Worm (Caenorhabditis elegans): ENCODE measurements around the gene cest-26.

The cest-26 gene

ce11 chrX:4444843-4445242, 7.4 kb upstream of the cest-26 start (continued):
- TF ChIP-seq unc-130 (GFP tag; optimal IDR thresholded peaks at IDR 0.05), result peak; percentile 48
- no peak for TF ChIP-seq mdt-29 (GFP tag; IDR thresholded peaks at IDR 0.05)
- TF ChIP-seq dve-1 (tag; optimal IDR thresholded peaks at IDR 0.05; ENCODE audit: insufficient read depth), result no peak
- no peak for TF ChIP-seq skn-1 (tag; optimal IDR thresholded peaks at IDR 0.05)
- peak; percentile 71 for TF ChIP-seq hmg-1.1 (GFP tag; IDR thresholded peaks at IDR 0.05)
- no peak for TF ChIP-seq nhr-48 (tag; optimal IDR thresholded peaks at IDR 0.05)
- TF ChIP-seq mxl-2 (GFP tag; conservative IDR thresholded peaks at IDR 0.05), result no peak
- TF ChIP-seq dmd-8 (GFP tag; IDR thresholded peaks at IDR 0.05), result no peak
- TF ChIP-seq zfp-3 (GFP tag; conservative IDR thresholded peaks at IDR 0.05), result no peak
- TF ChIP-seq F49E8.2 (tag; optimal IDR thresholded peaks at IDR 0.05; ENCODE audit: borderline replicate concordance), result no peak
- no peak for TF ChIP-seq cey-2 (tag; optimal IDR thresholded peaks at IDR 0.05; ENCODE audit: borderline replicate concordance, insufficient read depth)
- 0 out of 2 replicates have a peak, but pooled peaks have one; percentile 14 for TF ChIP-seq lin-1 (GFP tag; IDR thresholded peaks at IDR 0.05)
- TF ChIP-seq ceh-28 (tag; optimal IDR thresholded peaks at IDR 0.05), result no peak
- TF ChIP-seq ces-1 (GFP tag; optimal IDR thresholded peaks at IDR 0.05), result no peak
- no peak for TF ChIP-seq lin-29 (GFP tag; IDR thresholded peaks at IDR 0.05)
- TF ChIP-seq dmd-6 (GFP tag; IDR thresholded peaks at IDR 0.05), result peak; percentile 54
- TF ChIP-seq nhr-25 (tag; optimal IDR thresholded peaks at IDR 0.05; ENCODE audit: borderline replicate concordance, insufficient read depth), result no peak
- TF ChIP-seq ceh-62 (tag; optimal IDR thresholded peaks at IDR 0.05), result no peak
- TF ChIP-seq zfp-2 (tag; optimal IDR thresholded peaks at IDR 0.05), result no peak
- TF ChIP-seq arid-1 (GFP tag; conservative IDR thresholded peaks at IDR 0.05), result peak; percentile 74
- peak; percentile 73 for TF ChIP-seq vab-7 (GFP tag; IDR thresholded peaks at IDR 0.05)
- no peak for TF ChIP-seq sdz-12 (GFP tag; optimal IDR thresholded peaks at IDR 0.05)
- TF ChIP-seq ctbp-1 (GFP tag; IDR thresholded peaks at IDR 0.05), result 0 out of 2 replicates have a peak, but pooled peaks have one; percentile 41
- TF ChIP-seq nhr-11 (tag; optimal IDR thresholded peaks at IDR 0.05), result no peak
- TF ChIP-seq hlh-30 (tag; optimal IDR thresholded peaks at IDR 0.05; ENCODE audit: insufficient read depth), result peak; percentile 82
- TF ChIP-seq egl-27 (tag; optimal IDR thresholded peaks at IDR 0.05), result no peak
- no peak for TF ChIP-seq nhr-6 (tag; optimal IDR thresholded peaks at IDR 0.05)
- TF ChIP-seq T26A8.4 (GFP tag; IDR thresholded peaks at IDR 0.05), result peak; percentile 45
- TF ChIP-seq gei-8 (GFP tag; optimal IDR thresholded peaks at IDR 0.05), result no peak
- peak; percentile 81 for TF ChIP-seq pha-4 (GFP tag; IDR thresholded peaks at IDR 0.05)
- no peak for TF ChIP-seq pha-4 (tag; optimal IDR thresholded peaks at IDR 0.05)
- TF ChIP-seq madf-9 (GFP tag; conservative IDR thresholded peaks at IDR 0.05), result 0 out of 2 replicates have a peak, but pooled peaks have one; percentile 14
- no peak for TF ChIP-seq ztf-11 (tag; optimal IDR thresholded peaks at IDR 0.05)
- no peak for TF ChIP-seq php-3 (GFP tag; IDR thresholded peaks at IDR 0.05)
- peak; percentile 77 for TF ChIP-seq egl-43 (GFP tag; IDR thresholded peaks at IDR 0.05)
- TF ChIP-seq ztf-7 (tag; optimal IDR thresholded peaks at IDR 0.05), result peak; percentile 21
- peak; percentile 74 for TF ChIP-seq mes-2 (tag; optimal IDR thresholded peaks at IDR 0.05; ENCODE audit: poor library complexity, severe bottlenecking)
- TF ChIP-seq ceh-32 (tag; optimal IDR thresholded peaks at IDR 0.05; ENCODE audit: poor library complexity), result no peak
- TF ChIP-seq zip-2 (tag; optimal IDR thresholded peaks at IDR 0.05), result no peak
- TF ChIP-seq fkh-10 (GFP tag; optimal IDR thresholded peaks at IDR 0.05), result no peak
- peak; percentile 2 for TF ChIP-seq rbr-2 (tag; optimal IDR thresholded peaks at IDR 0.05)
- no peak for TF ChIP-seq fos-1 (tag; optimal IDR thresholded peaks at IDR 0.05)
- no peak for TF ChIP-seq nhr-28 (tag; optimal IDR thresholded peaks at IDR 0.05)
- no peak for TF ChIP-seq pqm-1 (tag; optimal IDR thresholded peaks at IDR 0.05)
- TF ChIP-seq spr-1 (tag; optimal IDR thresholded peaks at IDR 0.05), result no peak
- no peak for TF ChIP-seq daf-8 (GFP tag; IDR thresholded peaks at IDR 0.05)
- peak; percentile 32; the same call in 1 of the 2 replicates for TF ChIP-seq ceh-20 (GFP tag; IDR thresholded peaks at IDR 0.05)
- no peak for TF ChIP-seq F37D6.2 (tag; optimal IDR thresholded peaks at IDR 0.05)
- TF ChIP-seq mxl-3 (GFP tag; optimal IDR thresholded peaks at IDR 0.05), result peak; percentile 4
- TF ChIP-seq set-16 (GFP tag; IDR thresholded peaks at IDR 0.05), result no peak
- TF ChIP-seq lin-39 (tag; optimal IDR thresholded peaks at IDR 0.05), result no peak

All from whole organism, L4 larva.